Worm (Caenorhabditis elegans): ENCODE results near the gene R11F4.2.

Gene R11F4.2

DNA sequence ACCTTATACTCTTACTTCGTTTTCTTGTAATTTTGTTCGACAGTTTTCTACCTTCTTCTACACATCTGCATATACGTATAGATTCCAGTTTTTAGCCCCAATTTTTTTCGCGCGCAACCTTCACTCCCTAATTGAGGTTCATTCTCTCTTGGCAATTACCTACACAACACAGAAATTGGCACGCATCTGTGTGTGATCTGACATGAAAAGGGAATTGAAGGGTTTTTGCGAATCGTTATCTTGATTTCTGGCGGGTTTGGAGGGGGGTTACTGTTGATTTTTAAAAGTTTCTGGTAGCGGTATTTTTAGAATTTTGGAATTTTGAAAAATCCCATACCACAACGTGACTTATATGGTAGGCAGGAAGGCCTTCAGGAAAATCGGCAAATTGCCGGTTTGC lies 19.9 kb downstream of the R11F4.2 start:
- TF ChIP-seq aptf-2 (GFP tag; conservative IDR thresholded peaks at IDR 0.05) (no peak), ztf-6 (GFP tag; IDR thresholded peaks at IDR 0.05) (no peak), hlh-26 (GFP tag; conservative IDR thresholded peaks at IDR 0.05) (no peak)

DNA sequence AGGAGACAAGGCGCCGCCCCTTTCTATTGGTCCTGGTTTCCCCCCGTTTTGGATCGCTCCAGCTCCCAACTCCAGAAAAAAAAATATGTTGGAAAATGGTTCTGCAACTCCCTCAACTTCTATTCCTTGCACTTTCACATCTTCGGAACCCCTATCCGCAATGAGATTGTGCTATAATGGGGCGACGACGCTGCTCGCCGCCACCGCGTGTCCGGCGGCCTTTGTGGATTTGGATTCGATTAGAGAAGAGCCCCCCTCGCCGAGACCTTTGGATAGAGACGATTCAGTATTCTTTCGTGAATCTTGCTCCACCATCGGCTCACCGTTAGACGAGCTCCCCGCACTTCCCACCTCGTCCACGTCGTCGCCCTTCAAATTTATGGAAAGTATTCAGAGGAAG lies 24.3 kb downstream of the R11F4.2 start:
- no peak for TF ChIP-seq xnd-1 (tag; optimal IDR thresholded peaks at IDR 0.05)
- no peak for TF ChIP-seq dox-1 (GFP tag; IDR thresholded peaks at IDR 0.05)
- TF ChIP-seq aptf-3 (GFP tag; IDR thresholded peaks at IDR 0.05) = peak; percentile 14; the same call in 1 of the 2 replicates
- peak; percentile 80 for TF ChIP-seq zfh-2 (GFP tag; conservative IDR thresholded peaks at IDR 0.05)

DNA sequence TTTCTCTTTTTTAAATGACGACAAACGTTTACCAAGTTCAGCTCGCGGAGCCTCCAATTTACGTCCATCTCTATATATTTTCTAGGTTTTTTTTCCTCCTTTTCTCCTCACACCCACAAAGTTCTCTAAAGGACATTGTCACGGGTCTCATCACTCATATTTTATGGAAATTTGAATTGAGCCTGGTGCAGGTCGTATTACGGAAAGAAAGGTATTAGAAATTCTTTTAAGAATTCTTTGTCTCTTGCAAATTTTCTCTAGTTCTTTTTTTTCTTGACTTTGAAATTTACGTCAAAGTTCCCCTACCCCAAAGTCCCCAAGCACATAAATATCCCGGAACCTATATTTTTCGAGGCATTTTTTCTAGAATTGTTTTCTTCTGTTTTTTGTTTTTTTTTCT lies 35.7 kb downstream of the R11F4.2 start:
- TF ChIP-seq cebp-2 (GFP tag; IDR thresholded peaks at IDR 0.05) (no peak), ama-1 (optimal IDR thresholded peaks at IDR 0.05) (no peak), ama-1 (GFP tag; optimal IDR thresholded peaks at IDR 0.05) (no peak), F52B5.7 (tag; optimal IDR thresholded peaks at IDR 0.05) (no peak)

DNA sequence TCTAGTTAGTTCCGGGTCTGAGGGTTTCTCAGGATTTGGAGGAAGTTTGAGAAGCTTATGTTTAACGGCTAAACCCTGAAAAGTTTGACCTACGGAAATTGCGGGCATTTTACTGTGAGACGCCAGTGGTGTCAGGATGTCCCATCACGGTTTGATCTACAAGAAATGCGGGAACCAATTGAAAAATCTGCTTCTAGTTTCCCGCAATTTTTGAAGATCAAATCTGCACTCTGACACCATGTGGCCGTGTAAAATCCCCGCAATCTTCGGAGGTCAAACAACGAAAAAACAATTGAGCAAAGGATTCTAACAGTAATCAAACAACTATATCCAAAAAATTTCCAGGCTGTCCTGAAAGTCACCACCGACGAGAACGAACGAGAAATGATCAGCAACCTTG lies 40.0 kb downstream of the R11F4.2 start:
- TF ChIP-seq snpc-1.1 (tag; optimal IDR thresholded peaks at IDR 0.05; ENCODE audit: insufficient read depth) (no peak), ets-4 (GFP tag; optimal IDR thresholded peaks at IDR 0.05) (no peak), mes-4 (tag; optimal IDR thresholded peaks at IDR 0.05) (no peak), chd-7 (tag; optimal IDR thresholded peaks at IDR 0.05) (no peak), ceh-58 (GFP tag; IDR thresholded peaks at IDR 0.05) (no peak), efl-1 (GFP tag; optimal IDR thresholded peaks at IDR 0.05) (peak; percentile 52), hsf-1 (GFP tag; IDR thresholded peaks at IDR 0.05) (no peak), xnd-1 (tag; optimal IDR thresholded peaks at IDR 0.05) (no peak), ceh-100 (GFP tag; IDR thresholded peaks at IDR 0.05) (no peak), B0019.2 (GFP tag; conservative IDR thresholded peaks at IDR 0.05) (no peak), snpc-4 (GFP tag; optimal IDR thresholded peaks at IDR 0.05) (no peak), snpc-4 (tag; optimal IDR thresholded peaks at IDR 0.05) (no peak), F49E8.2 (tag; optimal IDR thresholded peaks at IDR 0.05; ENCODE audit: insufficient read depth) (no peak), madf-6 (GFP tag; IDR thresholded peaks at IDR 0.05) (peak; percentile 62), lsl-1 (GFP tag; optimal IDR thresholded peaks at IDR 0.05) (no peak)

DNA sequence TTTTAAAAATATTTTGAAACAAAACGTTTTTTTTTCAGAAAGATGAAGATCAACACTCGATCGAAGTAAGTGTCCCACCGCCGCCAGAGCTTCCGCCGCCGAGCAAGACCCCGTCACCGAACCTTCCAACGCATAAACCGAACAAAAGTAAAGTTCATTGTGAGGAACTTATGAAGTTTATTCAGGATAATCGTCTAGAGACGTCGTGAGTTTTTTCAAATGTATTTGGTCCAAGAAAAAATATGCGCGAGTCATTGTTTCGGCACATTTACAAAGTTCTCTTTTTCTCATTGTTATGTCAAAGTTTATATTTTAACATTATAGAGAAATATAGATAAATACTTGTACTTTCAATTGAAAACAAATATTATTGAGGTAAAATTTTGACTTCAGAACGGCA lies 42.4 kb downstream of the R11F4.2 start:
- no peak for TF ChIP-seq mcd-1 (GFP tag; IDR thresholded peaks at IDR 0.05)
- no peak for TF ChIP-seq hlh-12 (tag; optimal IDR thresholded peaks at IDR 0.05)
- TF ChIP-seq Y79H2A.3 (GFP tag; conservative IDR thresholded peaks at IDR 0.05) = no peak
- no peak for TF ChIP-seq lsl-1 (GFP tag; optimal IDR thresholded peaks at IDR 0.05)
- no peak for TF ChIP-seq rcor-1 (GFP tag; IDR thresholded peaks at IDR 0.05)
- no peak for TF ChIP-seq hmg-20 (GFP tag; IDR thresholded peaks at IDR 0.05)
- no peak for TF ChIP-seq madf-6 (GFP tag; IDR thresholded peaks at IDR 0.05)
- TF ChIP-seq lin-26 (GFP tag; IDR thresholded peaks at IDR 0.05) = no peak
- TF ChIP-seq nhr-179 (tag; optimal IDR thresholded peaks at IDR 0.05) = no peak
- TF ChIP-seq lin-35 (GFP tag; optimal IDR thresholded peaks at IDR 0.05) = no peak
- TF ChIP-seq T07F8.4 (tag; optimal IDR thresholded peaks at IDR 0.05) = no peak
- no peak for TF ChIP-seq F52B5.7 (tag; optimal IDR thresholded peaks at IDR 0.05)
- TF ChIP-seq B0035.1 (tag; optimal IDR thresholded peaks at IDR 0.05) = no peak
- TF ChIP-seq ceh-58 (GFP tag; IDR thresholded peaks at IDR 0.05) = no peak
- TF ChIP-seq attf-3 (GFP tag; conservative IDR thresholded peaks at IDR 0.05) = no peak
- no peak for TF ChIP-seq Y53G8AR.9 (GFP tag; conservative IDR thresholded peaks at IDR 0.05)
- no peak for TF ChIP-seq snpc-1.3 (tag; optimal IDR thresholded peaks at IDR 0.05; ENCODE audit: insufficient read depth)
- no peak for TF ChIP-seq xnd-1 (tag; optimal IDR thresholded peaks at IDR 0.05)
- TF ChIP-seq ztf-25 (GFP tag; IDR thresholded peaks at IDR 0.05) = no peak
- TF ChIP-seq F57A8.1 (GFP tag; optimal IDR thresholded peaks at IDR 0.05) = no peak

Data from whole organism, young adult.